Worm (Caenorhabditis elegans): Measurements from ENCODE around the gene rer-1.

ce11 chrII:8784235-8784928, 26.8 kb upstream of the rer-1 start:
- TF ChIP-seq mec-3 (tag; optimal IDR thresholded peaks at IDR 0.05; ENCODE audit: borderline replicate concordance) (no peak), nhr-11 (tag; optimal IDR thresholded peaks at IDR 0.05) (no peak), ceh-14 (tag; optimal IDR thresholded peaks at IDR 0.05) (no peak), fkh-10 (GFP tag; optimal IDR thresholded peaks at IDR 0.05) (no peak), dve-1 (tag; optimal IDR thresholded peaks at IDR 0.05) (no peak), ceh-6 (GFP tag; optimal IDR thresholded peaks at IDR 0.05) (no peak), unc-86 (tag; optimal IDR thresholded peaks at IDR 0.05) (no peak), pqm-1 (tag; optimal IDR thresholded peaks at IDR 0.05) (no peak), sox-4 (tag; optimal IDR thresholded peaks at IDR 0.05) (no peak), K02D7.2 (tag; optimal IDR thresholded peaks at IDR 0.05) (no peak), eyg-1 (tag; optimal IDR thresholded peaks at IDR 0.05) (no peak), pax-1 (tag; optimal IDR thresholded peaks at IDR 0.05) (no peak)

Data from whole organism, late embryonic.